Worm (Caenorhabditis elegans): ENCODE results near the gene best-14.

DNA sequence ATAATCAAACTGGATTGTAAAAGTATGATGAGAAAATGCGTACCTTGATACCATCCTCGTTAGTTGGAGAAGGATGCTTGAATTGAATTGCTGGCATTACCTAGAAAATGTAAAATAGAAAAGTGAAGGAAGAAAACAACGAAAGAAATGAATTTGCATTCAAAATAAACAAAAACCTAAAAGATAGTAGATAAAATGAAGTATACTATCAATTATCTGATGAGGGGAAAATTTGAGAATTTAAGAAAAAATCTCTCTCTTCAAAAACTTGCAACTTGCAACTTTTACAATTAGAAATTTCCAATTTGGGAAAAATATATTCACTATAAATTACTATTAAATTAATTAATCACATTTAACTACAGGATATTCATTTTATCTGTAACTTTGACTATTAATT, 37.0 kb downstream of the best-14 start, which contains the start of gene T21C9.11:
- TF ChIP-seq W03F9.2 (tag; optimal IDR thresholded peaks at IDR 0.05) (no peak), him-1 (tag; optimal IDR thresholded peaks at IDR 0.05) (no peak)

Measured in whole organism, L4/young adult.